Fruit fly (Drosophila melanogaster) whole organism, embryonic: ENCODE measurements around the gene CG45307.

Source experiments
- Blimp-1 ChIP-seq: fragments of 200-800 bp; sonication (Bioruptor generic); optimal IDR thresholded peaks from 3 replicates; lab custom pipeline; 2018; ENCODE audit warnings: missing biosample characterization, missing genetic modification characterization, mild to moderate bottlenecking, moderate library complexity, missing genetic modification reagents
- Bteb2 ChIP-seq: fragments of 200-800 bp; sonication (Bioruptor generic); optimal IDR thresholded peaks from 2 replicates; lab custom pipeline; 2016; ENCODE audit warnings: missing biosample characterization, missing genetic modification characterization
- CG10147 ChIP-seq: fragments of 200-800 bp; sonication (Bioruptor generic); optimal IDR thresholded peaks from 2 replicates; lab custom pipeline; 2019; ENCODE audit warnings: missing biosample characterization, mild to moderate bottlenecking, missing genetic modification characterization, moderate library complexity
- CG13894 ChIP-seq: fragments of 200-800 bp; sonication (Bioruptor generic); optimal IDR thresholded peaks from 3 replicates; lab custom pipeline; 2018; ENCODE audit warnings: missing biosample characterization, mild to moderate bottlenecking, missing genetic modification characterization, moderate library complexity
- CG14050 ChIP-seq: fragments of 200-800 bp; sonication (Bioruptor generic); IDR thresholded peaks from 3 replicates; pipeline ENCODE4 v1.3.6; 2022; ENCODE audit warnings: missing biosample characterization, missing genetic modification characterization
- CG14710 ChIP-seq: fragments of 200-800 bp; sonication (Bioruptor generic); optimal IDR thresholded peaks from 3 replicates; lab custom pipeline; 2019; ENCODE audit warnings: missing biosample characterization, mild to moderate bottlenecking, missing genetic modification characterization, moderate library complexity
- CG6654 ChIP-seq: fragments of 200-800 bp; sonication (Bioruptor generic); optimal IDR thresholded peaks from 2 replicates; lab custom pipeline; 2017; ENCODE audit warnings: missing biosample characterization, mild to moderate bottlenecking, missing genetic modification characterization
- CG8765 ChIP-seq: fragments of 200-800 bp; sonication (Bioruptor generic); IDR thresholded peaks from 2 replicates; pipeline ENCODE4 v1.3.6; 2022; ENCODE audit warnings: missing biosample characterization, missing genetic modification characterization
- CG8944 ChIP-seq: fragments of 200-800 bp; sonication (Bioruptor generic); optimal IDR thresholded peaks from 3 replicates; lab custom pipeline; 2016; ENCODE audit warnings: missing biosample characterization, missing genetic modification characterization
- dpn ChIP-seq, 2 experiments: fragments of 200-800 bp; sonication (Bioruptor generic); optimal IDR thresholded peaks; 3 replicates each; lab custom pipeline; 2016; ENCODE audit warnings: missing biosample characterization in 2 of 2, missing genetic modification characterization in 2 of 2
- p53 ChIP-seq: fragments of 200-800 bp; sonication (Bioruptor generic); optimal IDR thresholded peaks from 2 replicates; lab custom pipeline; 2016; ENCODE audit warnings: missing biosample characterization, missing genetic modification characterization
- trh ChIP-seq: fragments of 200-800 bp; sonication (Bioruptor generic); optimal IDR thresholded peaks from 2 replicates; lab custom pipeline; 2016; ENCODE audit warnings: missing biosample characterization, missing genetic modification characterization

DNA sequence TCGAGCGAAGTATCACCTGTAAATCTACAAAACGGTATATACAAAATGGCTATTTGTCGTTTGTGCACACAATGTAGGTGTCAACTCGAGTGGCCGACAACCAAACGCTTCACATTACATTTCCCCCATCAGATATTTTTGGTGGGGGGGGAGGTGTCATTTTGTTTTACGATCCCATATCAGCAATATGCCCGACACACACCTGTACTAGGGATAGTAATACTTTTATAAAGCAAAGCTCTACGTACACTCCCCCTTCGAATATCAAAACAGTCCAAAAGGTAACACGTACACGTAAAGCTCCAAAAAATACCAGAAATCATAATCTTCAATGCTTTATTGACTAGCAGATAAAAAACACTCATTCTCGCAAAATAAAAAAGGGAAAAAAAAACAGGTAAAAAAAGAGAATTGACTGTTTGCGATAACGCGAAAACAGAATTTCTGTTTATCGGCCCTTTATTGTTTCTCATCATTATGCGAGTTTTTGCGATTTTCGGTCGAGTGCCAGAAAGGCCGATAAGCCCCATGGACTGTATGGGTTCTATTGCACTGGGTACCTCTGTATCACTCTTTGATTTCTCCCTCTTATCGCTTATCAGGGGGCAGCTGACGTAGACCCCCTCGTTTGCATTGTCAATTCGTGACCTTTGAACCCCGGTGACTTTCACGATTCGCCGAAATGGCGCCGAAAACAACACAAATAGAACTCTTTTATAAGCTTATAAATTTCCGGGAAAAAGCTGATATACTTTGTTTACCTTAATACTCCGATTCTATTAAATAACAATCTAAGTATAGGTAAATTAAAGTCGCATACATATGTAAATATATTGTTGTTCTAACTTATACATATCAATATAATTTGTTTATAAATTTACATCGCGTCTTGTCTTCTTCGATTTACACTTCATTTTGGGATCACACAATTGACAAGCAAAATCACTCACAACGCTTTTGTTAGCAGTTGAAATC, 47.0 kb downstream of the CG45307 start, which contains the start of gene CatB:
- TF ChIP-seq CG13894 (tag; lab: Kevin White, UChicago) (no peak), p53 (GFP tag; lab: Kevin White, UChicago) (no peak), CG8765 (GFP tag; lab: Robert Waterston, UW) (no peak), Blimp-1 (no peak), CG6654 (GFP tag; lab: Kevin White, UChicago) (no peak), CG14710 (no peak), dpn (GFP tag; optimal IDR thresholded peaks at IDR 0.05; lab: Kevin White, UChicago) (no peak), CG14050 (GFP tag; lab: Robert Waterston, UW) (no peak), trh (GFP tag; lab: Kevin White, UChicago) (no peak), CG10147 (GFP tag; lab: Kevin White, UChicago) (no peak), Bteb2 (GFP tag; lab: Kevin White, UChicago) (no peak), CG8944 (GFP tag; lab: Kevin White, UChicago) (no peak)
